Worm (Caenorhabditis elegans) whole organism, L3 larva: ENCODE data around the gene gtf-2H3.

ENCODE experiments used
- R02D3.7 ChIP-seq: fragments of 150-350 bp; optimal IDR thresholded peaks from 2 replicates; lab custom pipeline; 2014; ENCODE audit warnings: missing biosample characterization, missing genetic modification characterization
- elt-2 ChIP-seq: sonication (generic microtip); optimal IDR thresholded peaks from 2 replicates; lab custom pipeline; 2016; ENCODE audit warnings: missing genetic modification reagents, mild to moderate bottlenecking, missing genetic modification characterization, missing compliant biosample characterization
- lin-15B ChIP-seq: fragments of 150-350 bp; optimal IDR thresholded peaks from 2 replicates; lab custom pipeline; 2014; ENCODE audit warnings: missing biosample characterization, missing genetic modification characterization
- mdl-1 ChIP-seq: fragments of 150-350 bp; optimal IDR thresholded peaks from 2 replicates; lab custom pipeline; 2014; ENCODE audit warnings: missing biosample characterization, missing genetic modification characterization
- nhr-28 ChIP-seq: fragments of 150-350 bp; optimal IDR thresholded peaks from 2 replicates; lab custom pipeline; 2014; ENCODE audit warnings: missing biosample characterization, missing genetic modification characterization
- pha-4 ChIP-seq: fragments of 150-350 bp; optimal IDR thresholded peaks from 2 replicates; lab custom pipeline; 2014; ENCODE audit warnings: missing biosample characterization, missing genetic modification reagents, missing genetic modification characterization
- snpc-4 ChIP-seq: fragments of 150-350 bp; optimal IDR thresholded peaks from 2 replicates; lab custom pipeline; 2014; ENCODE audit warnings: missing biosample characterization, missing genetic modification characterization
- unc-62 ChIP-seq: fragments of 150-350 bp; sonication (generic microtip); optimal IDR thresholded peaks from 4 replicates; lab custom pipeline; 2014; ENCODE audit warnings: missing biosample characterization, missing genetic modification reagents, missing genetic modification characterization

ce11 chrIII:10120076-10120831, at the start of gene gtf-2H3, which contains the start of gene ham-3:
- TF ChIP-seq unc-62: no peak
- no peak for TF ChIP-seq nhr-28 (tag; lab: Kevin White, UChicago)
- TF ChIP-seq R02D3.7 (tag; lab: Kevin White, UChicago): no peak
- TF ChIP-seq mdl-1 (tag; lab: Kevin White, UChicago): no peak
- no peak for TF ChIP-seq lin-15B (tag; lab: Kevin White, UChicago)
- TF ChIP-seq elt-2: no peak
- no peak for TF ChIP-seq snpc-4
- no peak for TF ChIP-seq pha-4
